Fruit fly (Drosophila melanogaster) whole organism, embryonic: ENCODE results near the gene Calr.

Source experiments
- Abd-B ChIP-seq: fragments of 200-800 bp; sonication (Bioruptor generic); optimal IDR thresholded peaks from 2 replicates; lab custom pipeline; 2018; ENCODE audit warnings: missing biosample characterization, mild to moderate bottlenecking, missing genetic modification characterization, moderate library complexity
- Antp ChIP-seq: fragments of 200-800 bp; sonication (Bioruptor generic); optimal IDR thresholded peaks from 3 replicates; lab custom pipeline; 2016; ENCODE audit warnings: missing biosample characterization, missing genetic modification characterization
- BEAF-32 ChIP-seq: fragments of 200-800 bp; sonication (Bioruptor generic); optimal IDR thresholded peaks from 3 replicates; lab custom pipeline; 2017; ENCODE audit warnings: missing biosample characterization, missing genetic modification characterization, mild to moderate bottlenecking, moderate library complexity, missing genetic modification reagents
- CG11560 ChIP-seq: fragments of 200-800 bp; sonication (Bioruptor generic); IDR thresholded peaks from 3 replicates; pipeline ENCODE4 v1.3.6; 2022; ENCODE audit warnings: missing biosample characterization, missing genetic modification characterization
- CG1233 ChIP-seq: fragments of 200-800 bp; sonication (Bioruptor generic); optimal IDR thresholded peaks from 4 replicates; lab custom pipeline; 2018; ENCODE audit warnings: missing biosample characterization, mild to moderate bottlenecking, missing genetic modification characterization
- CG13287 ChIP-seq: fragments of 200-800 bp; sonication (Bioruptor generic); IDR thresholded peaks from 2 replicates; pipeline ENCODE4 v1.3.6; 2022; ENCODE audit warnings: missing biosample characterization, missing genetic modification characterization; ENCODE audit not compliant: partially characterized antibody
- CG14710 ChIP-seq: fragments of 200-800 bp; sonication (Bioruptor generic); optimal IDR thresholded peaks from 3 replicates; lab custom pipeline; 2019; ENCODE audit warnings: missing biosample characterization, mild to moderate bottlenecking, missing genetic modification characterization, moderate library complexity
- CG14860 ChIP-seq: fragments of 200-800 bp; sonication (Bioruptor generic); IDR thresholded peaks from 3 replicates; pipeline ENCODE4 v1.3.6; 2022; ENCODE audit warnings: missing biosample characterization, missing genetic modification characterization; ENCODE audit not compliant: partially characterized antibody
- CG15073 ChIP-seq: fragments of 200-800 bp; sonication (Bioruptor generic); optimal IDR thresholded peaks from 2 replicates; lab custom pipeline; 2016; ENCODE audit warnings: missing biosample characterization, missing genetic modification characterization
- CG1602 ChIP-seq: fragments of 200-800 bp; sonication (Bioruptor generic); optimal IDR thresholded peaks from 3 replicates; lab custom pipeline; 2016; ENCODE audit warnings: missing biosample characterization, missing genetic modification characterization
- CG17829 ChIP-seq: fragments of 200-800 bp; optimal IDR thresholded peaks from 2 replicates; lab custom pipeline; 2019; ENCODE audit warnings: missing biosample characterization, mild to moderate bottlenecking, missing genetic modification characterization, moderate library complexity
- CG17912 ChIP-seq: fragments of 200-800 bp; sonication (Bioruptor generic); optimal IDR thresholded peaks from 2 replicates; lab custom pipeline; 2018; ENCODE audit warnings: missing biosample characterization, mild to moderate bottlenecking, missing genetic modification characterization
- CG31224 ChIP-seq: fragments of 200-800 bp; sonication (Bioruptor generic); IDR thresholded peaks from 2 replicates; pipeline ENCODE4 v1.3.6; 2022; ENCODE audit warnings: missing biosample characterization, missing genetic modification characterization
- CG34376 ChIP-seq: fragments of 200-800 bp; sonication (Bioruptor generic); optimal IDR thresholded peaks from 2 replicates; lab custom pipeline; 2018; ENCODE audit warnings: missing biosample characterization, mild to moderate bottlenecking, missing genetic modification characterization
- CG3995 ChIP-seq: fragments of 200-800 bp; sonication (Bioruptor generic); optimal IDR thresholded peaks from 3 replicates; lab custom pipeline; 2016; ENCODE audit warnings: missing biosample characterization, missing genetic modification characterization
- CG4360 ChIP-seq: fragments of 200-800 bp; sonication (Bioruptor generic); IDR thresholded peaks from 2 replicates; pipeline ENCODE4 v1.3.6; 2022; ENCODE audit warnings: missing biosample characterization, missing genetic modification characterization
- CG4854 ChIP-seq: fragments of 200-800 bp; sonication (Bioruptor generic); optimal IDR thresholded peaks from 2 replicates; lab custom pipeline; 2016; ENCODE audit warnings: missing biosample characterization, missing genetic modification characterization, inconsistent platforms
- CG6254 ChIP-seq: fragments of 200-800 bp; sonication (Bioruptor generic); optimal IDR thresholded peaks from 3 replicates; lab custom pipeline; 2017; ENCODE audit warnings: mild to moderate bottlenecking, missing biosample characterization, missing genetic modification reagents, missing genetic modification characterization
- CG6791 ChIP-seq: fragments of 200-800 bp; sonication (Bioruptor generic); IDR thresholded peaks from 3 replicates; pipeline ENCODE4 v1.3.6; 2022; ENCODE audit warnings: missing biosample characterization, missing genetic modification characterization; ENCODE audit not compliant: partially characterized antibody
- CG9609 ChIP-seq: fragments of 200-800 bp; sonication (Bioruptor generic); optimal IDR thresholded peaks from 3 replicates; lab custom pipeline; 2016; ENCODE audit warnings: missing biosample characterization, missing genetic modification characterization
- ERR ChIP-seq: fragments of 200-800 bp; sonication (Bioruptor generic); optimal IDR thresholded peaks from 2 replicates; lab custom pipeline; 2016; ENCODE audit warnings: missing biosample characterization, missing genetic modification characterization
- Ets97D ChIP-seq: fragments of 200-800 bp; sonication (Bioruptor generic); optimal IDR thresholded peaks from 3 replicates; lab custom pipeline; 2016; ENCODE audit warnings: missing biosample characterization, missing genetic modification characterization
- Gug ChIP-seq: fragments of 200-800 bp; sonication (Bioruptor generic); IDR thresholded peaks from 4 replicates; pipeline ENCODE4 v1.3.6; 2022; ENCODE audit warnings: missing biosample characterization, missing genetic modification characterization
- H15 ChIP-seq: fragments of 200-800 bp; sonication (Bioruptor generic); IDR thresholded peaks from 3 replicates; pipeline ENCODE4 v1.3.6; 2022; ENCODE audit warnings: missing biosample characterization, missing genetic modification characterization
- HLH54F ChIP-seq: fragments of 200-800 bp; sonication (Bioruptor generic); optimal IDR thresholded peaks from 3 replicates; lab custom pipeline; 2016; ENCODE audit warnings: missing biosample characterization, missing genetic modification characterization
- Hey ChIP-seq: fragments of 200-800 bp; sonication (Bioruptor generic); optimal IDR thresholded peaks from 3 replicates; lab custom pipeline; 2018; ENCODE audit warnings: missing biosample characterization, mild to moderate bottlenecking, missing genetic modification characterization
- Hr39 ChIP-seq: fragments of >200 bp; optimal IDR thresholded peaks from 2 replicates; lab custom pipeline; 2017
- Mrtf ChIP-seq: fragments of 200-800 bp; sonication (Bioruptor generic); IDR thresholded peaks from 3 replicates; pipeline ENCODE4 v1.3.6; 2022; ENCODE audit warnings: missing biosample characterization, missing genetic modification characterization
- Ravus ChIP-seq: fragments of 200-800 bp; sonication (Bioruptor generic); IDR thresholded peaks from 2 replicates; pipeline ENCODE4 v1.3.6; 2022; ENCODE audit warnings: missing biosample characterization, missing genetic modification characterization
- Six4 ChIP-seq: fragments of 200-800 bp; sonication (Bioruptor generic); optimal IDR thresholded peaks from 2 replicates; lab custom pipeline; 2016; ENCODE audit warnings: missing biosample characterization, missing genetic modification characterization
- Sry-δ ChIP-seq: fragments of 200-800 bp; sonication (Bioruptor generic); optimal IDR thresholded peaks from 2 replicates; lab custom pipeline; 2016; ENCODE audit warnings: missing biosample characterization, missing genetic modification characterization
- Stat92E ChIP-seq, 3 experiments: fragments of >200 bp in 2 of 3; fragments of 200-800 bp in 1 of 3; sonication (Bioruptor generic) in 1 of 3; optimal IDR thresholded peaks; 2 replicates each; lab custom pipeline; 2017 to 2019; ENCODE audit warnings: missing biosample characterization in 3 of 3, missing genetic modification characterization in 3 of 3, mild to moderate bottlenecking in 1 of 3, moderate library complexity in 1 of 3
- ap ChIP-seq: fragments of 200-800 bp; sonication (Bioruptor generic); IDR thresholded peaks from 2 replicates; pipeline ENCODE4 v1.3.6; 2022; ENCODE audit warnings: missing biosample characterization, missing genetic modification characterization
- bbx ChIP-seq: fragments of 200-800 bp; sonication (Bioruptor generic); IDR thresholded peaks from 2 replicates; pipeline ENCODE4 v1.3.6; 2022; ENCODE audit warnings: missing biosample characterization, missing genetic modification characterization; ENCODE audit not compliant: partially characterized antibody
- bigmax ChIP-seq: fragments of 200-800 bp; sonication (Bioruptor generic); optimal IDR thresholded peaks from 2 replicates; lab custom pipeline; 2018; ENCODE audit warnings: missing biosample characterization, mild to moderate bottlenecking, missing genetic modification characterization
- ci ChIP-seq: fragments of 200-800 bp; sonication (Bioruptor generic); IDR thresholded peaks from 3 replicates; pipeline ENCODE4 v1.3.6; 2022; ENCODE audit warnings: missing biosample characterization, missing genetic modification characterization
- dati ChIP-seq: fragments of 200-800 bp; sonication (Bioruptor generic); IDR thresholded peaks from 2 replicates; pipeline ENCODE4 v1.3.6; 2022; ENCODE audit warnings: missing biosample characterization, missing genetic modification characterization
- dmrt11E ChIP-seq: fragments of 200-800 bp; sonication (Bioruptor generic); optimal IDR thresholded peaks from 3 replicates; lab custom pipeline; 2018; ENCODE audit warnings: missing biosample characterization, mild to moderate bottlenecking, missing genetic modification characterization, moderate library complexity
- dmrt99B ChIP-seq: fragments of 200-800 bp; sonication (Bioruptor generic); optimal IDR thresholded peaks from 2 replicates; lab custom pipeline; 2018; ENCODE audit warnings: missing biosample characterization, mild to moderate bottlenecking, missing genetic modification characterization, moderate library complexity
- esg ChIP-seq: fragments of 200-800 bp; sonication (Bioruptor generic); conservative IDR thresholded peaks from 2 replicates; pipeline ENCODE4 v1.3.6; 2022; ENCODE audit warnings: missing biosample characterization, missing genetic modification characterization
- fd3F ChIP-seq: fragments of 200-800 bp; sonication (Bioruptor generic); optimal IDR thresholded peaks from 2 replicates; lab custom pipeline; 2018; ENCODE audit warnings: missing biosample characterization, mild to moderate bottlenecking, missing genetic modification characterization, moderate library complexity
- h ChIP-seq: fragments of >200 bp; optimal IDR thresholded peaks from 2 replicates; lab custom pipeline; 2017
- ham ChIP-seq: fragments of 200-800 bp; sonication (Bioruptor generic); IDR thresholded peaks from 2 replicates; pipeline ENCODE4 v1.3.6; 2022; ENCODE audit warnings: missing biosample characterization, missing genetic modification characterization
- mld ChIP-seq: fragments of 200-800 bp; sonication (Bioruptor generic); IDR thresholded peaks from 3 replicates; pipeline ENCODE4 v1.3.6; 2022; ENCODE audit warnings: missing biosample characterization, missing genetic modification characterization; ENCODE audit not compliant: partially characterized antibody
- nerfin-1 ChIP-seq: fragments of 200-800 bp; sonication (Bioruptor generic); optimal IDR thresholded peaks from 3 replicates; lab custom pipeline; 2019; ENCODE audit warnings: missing biosample characterization, mild to moderate bottlenecking, missing genetic modification characterization, moderate library complexity
- peb ChIP-seq: fragments of 200-800 bp; sonication (Bioruptor generic); IDR thresholded peaks from 2 replicates; pipeline ENCODE4 v1.3.6; 2022; ENCODE audit warnings: missing biosample characterization, missing genetic modification characterization
- ranshi ChIP-seq: fragments of 200-800 bp; sonication (Bioruptor generic); IDR thresholded peaks from 2 replicates; pipeline ENCODE4 v1.3.6; 2022; ENCODE audit warnings: missing biosample characterization, missing genetic modification characterization
- row ChIP-seq: fragments of 200-800 bp; sonication (Bioruptor generic); IDR thresholded peaks from 3 replicates; pipeline ENCODE4 v1.3.6; 2022; ENCODE audit warnings: missing biosample characterization, missing genetic modification characterization
- sisA ChIP-seq: fragments of 200-800 bp; sonication (Bioruptor generic); IDR thresholded peaks from 2 replicates; pipeline ENCODE4 v1.3.6; 2022; ENCODE audit warnings: missing biosample characterization, missing genetic modification characterization
- trh ChIP-seq: fragments of 200-800 bp; sonication (Bioruptor generic); optimal IDR thresholded peaks from 2 replicates; lab custom pipeline; 2016; ENCODE audit warnings: missing biosample characterization, missing genetic modification characterization
- tup ChIP-seq: fragments of 200-800 bp; sonication (Bioruptor generic); optimal IDR thresholded peaks from 2 replicates; lab custom pipeline; 2016; ENCODE audit warnings: missing biosample characterization, mild to moderate bottlenecking, missing genetic modification characterization, moderate library complexity

Calr gene

DNA sequence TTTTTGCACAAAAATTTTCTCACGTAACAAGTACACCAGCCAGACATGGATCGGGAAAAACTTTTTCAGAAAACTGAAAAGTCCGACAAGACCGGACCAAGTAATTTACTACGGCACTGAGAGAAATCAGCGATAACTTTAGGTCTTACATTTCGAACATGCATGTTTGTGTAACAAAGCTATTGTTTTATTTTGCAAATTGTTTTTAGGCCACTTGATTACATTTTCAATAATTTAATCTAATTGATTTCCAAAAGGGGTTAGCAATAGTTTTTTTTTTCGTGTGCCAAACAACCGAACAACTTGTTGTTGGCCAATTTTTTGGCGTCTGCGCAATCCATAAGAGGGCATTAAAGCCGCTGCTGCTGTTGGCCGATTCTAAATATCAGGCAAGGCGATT is 17.5 kb downstream of the Calr start (continued):
- no peak for TF ChIP-seq CG13287 (GFP tag; lab: Robert Waterston, UW)
- TF ChIP-seq ham (GFP tag; lab: Robert Waterston, UW), result no peak
- no peak for TF ChIP-seq Hr39
- no peak for TF ChIP-seq Hey (tag; lab: Kevin White, UChicago)
- TF ChIP-seq bigmax (GFP tag; lab: Kevin White, UChicago), result no peak
- peak; percentile 39 for TF ChIP-seq CG4854 (GFP tag; lab: Kevin White, UChicago)
- peak; percentile 17 for TF ChIP-seq CG9609 (GFP tag; lab: Kevin White, UChicago)
- TF ChIP-seq dati (GFP tag; lab: Robert Waterston, UW), result no peak
- peak; percentile 30 for TF ChIP-seq CG6254
- no peak for TF ChIP-seq trh (GFP tag; lab: Kevin White, UChicago)
- 0 out of 3 replicates have a peak, but pooled peaks have one; percentile 39 for TF ChIP-seq H15 (GFP tag; lab: Robert Waterston, UW)
- TF ChIP-seq Ravus (GFP tag; lab: Robert Waterston, UW), result peak; percentile 37; the same call in 1 of the 2 replicates
- TF ChIP-seq CG14860 (GFP tag; lab: Robert Waterston, UW), result no peak
- TF ChIP-seq dmrt11E (tag; lab: Kevin White, UChicago), result peak; percentile 5
- peak; percentile 13 for TF ChIP-seq nerfin-1
- peak; percentile 46 for TF ChIP-seq HLH54F (GFP tag; lab: Kevin White, UChicago)
- TF ChIP-seq CG1233 (GFP tag; lab: Kevin White, UChicago), result peak; percentile 48
- no peak for TF ChIP-seq peb (GFP tag; lab: Robert Waterston, UW)
- TF ChIP-seq CG17912 (GFP tag; lab: Kevin White, UChicago), result no peak
- peak; percentile 64 for TF ChIP-seq row (GFP tag; lab: Robert Waterston, UW)
- TF ChIP-seq Ets97D (GFP tag; lab: Kevin White, UChicago), result peak; percentile 16
- peak; percentile 48; the same call in 3 of the 4 replicates for TF ChIP-seq Gug
- TF ChIP-seq Abd-B (GFP tag; lab: Kevin White, UChicago), result peak; percentile 54
- TF ChIP-seq fd3F, result peak; percentile 40
- no peak for TF ChIP-seq CG3995 (GFP tag; lab: Kevin White, UChicago)
- peak; percentile 19; the same call in 1 of the 2 replicates for TF ChIP-seq CG31224 (GFP tag; lab: Robert Waterston, UW)
- TF ChIP-seq Sry-δ (GFP tag; lab: Kevin White, UChicago), result peak; percentile 42
- peak; percentile 3 for TF ChIP-seq tup (GFP tag; lab: Kevin White, UChicago)
- TF ChIP-seq esg (GFP tag; lab: Robert Waterston, UW), result peak; percentile 57
- TF ChIP-seq ap, result peak; percentile 46; the same call in 1 of the 2 replicates
- peak; percentile 28 for TF ChIP-seq CG1602 (GFP tag; lab: Kevin White, UChicago)
- no peak for TF ChIP-seq bbx
- no peak for TF ChIP-seq Stat92E (GFP tag; optimal IDR thresholded peaks at IDR 0.05; lab: Kevin White, UChicago)
- TF ChIP-seq CG15073, result no peak
- TF ChIP-seq mld (GFP tag; lab: Robert Waterston, UW), result no peak
- no peak; the same call in 2 of the 3 replicates for TF ChIP-seq Mrtf
- TF ChIP-seq CG4360 (GFP tag; lab: Robert Waterston, UW), result no peak
- TF ChIP-seq sisA (GFP tag; lab: Robert Waterston, UW), result no peak; the same call in 1 of the 2 replicates
- no peak for TF ChIP-seq h (lab: Kevin White, UChicago)
- TF ChIP-seq ERR, result peak; percentile 24
- TF ChIP-seq Antp (GFP tag; lab: Kevin White, UChicago), result peak; percentile 58
- TF ChIP-seq ci, result peak; percentile 61; the same call in 2 of the 3 replicates
- no peak for TF ChIP-seq CG6791 (GFP tag; lab: Robert Waterston, UW)
- peak; percentile 12 for TF ChIP-seq CG14710 (tag; lab: Kevin White, UChicago)
- peak; percentile 75 for TF ChIP-seq dmrt99B (tag; lab: Kevin White, UChicago)
- TF ChIP-seq ranshi (GFP tag; lab: Robert Waterston, UW), result peak; percentile 68; the same call in 1 of the 2 replicates
- TF ChIP-seq BEAF-32 (GFP tag; lab: Kevin White, UChicago), result no peak
- TF ChIP-seq Six4, result peak; percentile 37
- no peak for TF ChIP-seq CG11560 (tag; lab: Robert Waterston, UW)
- TF ChIP-seq CG17829, result peak; percentile 24
- no peak for TF ChIP-seq CG34376
